Fruit fly (Drosophila melanogaster) whole organism, wandering third instar larva: ENCODE measurements around the gene CG13950.

Experiments
- Abd-B ChIP-seq: fragments of >200 bp; optimal IDR thresholded peaks from 2 replicates; lab custom pipeline; 2017; ENCODE audit warnings: missing biosample characterization, missing genetic modification characterization
- CG32264 ChIP-seq: fragments of 200-800 bp; sonication (Bioruptor generic); optimal IDR thresholded peaks from 2 replicates; lab custom pipeline; 2016; ENCODE audit warnings: missing biosample characterization, missing genetic modification characterization
- CG9705 ChIP-seq: fragments of 200-800 bp; sonication (Bioruptor generic); optimal IDR thresholded peaks from 2 replicates; lab custom pipeline; 2018; ENCODE audit warnings: missing biosample characterization, mild to moderate bottlenecking, missing genetic modification characterization
- CrebA ChIP-seq: fragments of 200-800 bp; sonication (Bioruptor generic); optimal IDR thresholded peaks from 2 replicates; lab custom pipeline; 2016; ENCODE audit warnings: missing biosample characterization, mild to moderate bottlenecking, missing genetic modification characterization, borderline replicate concordance
- Dfd ChIP-seq: fragments of >200 bp; optimal IDR thresholded peaks from 2 replicates; lab custom pipeline; 2017; ENCODE audit warnings: missing biosample characterization, missing genetic modification characterization
- Dif ChIP-seq: fragments of 200-275, 200-300 bp; sonication (Bioruptor generic); optimal IDR thresholded peaks from 2 replicates; lab custom pipeline; 2018; ENCODE audit warnings: missing biosample characterization, missing genetic modification characterization; ENCODE audit not compliant: partially characterized antibody
- GATAd ChIP-seq: sonication (Bioruptor generic); optimal IDR thresholded peaks from 2 replicates; lab custom pipeline; 2016; ENCODE audit warnings: missing biosample characterization, missing genetic modification characterization
- HLH106 ChIP-seq: fragments of 200-800 bp; optimal IDR thresholded peaks from 3 replicates; lab custom pipeline; 2019; ENCODE audit warnings: missing biosample characterization, mild to moderate bottlenecking, missing genetic modification characterization, moderate library complexity
- Hnf4 ChIP-seq: fragments of 200-800 bp; sonication (Bioruptor generic); optimal IDR thresholded peaks from 2 replicates; lab custom pipeline; 2016; ENCODE audit warnings: missing biosample characterization, mild to moderate bottlenecking, missing genetic modification characterization
- Hr78 ChIP-seq: fragments of >200 bp; optimal IDR thresholded peaks from 2 replicates; lab custom pipeline; 2017; ENCODE audit warnings: missing biosample characterization, missing genetic modification characterization
- Hr83 ChIP-seq: fragments of 200-300 bp; sonication (Bioruptor generic); optimal IDR thresholded peaks from 2 replicates; lab custom pipeline; 2016; ENCODE audit warnings: missing biosample characterization, mild to moderate bottlenecking, missing genetic modification characterization, moderate library complexity; ENCODE audit not compliant: poor library complexity, severe bottlenecking
- Jra ChIP-seq: sonication (Bioruptor generic); optimal IDR thresholded peaks from 2 replicates; lab custom pipeline; 2016; ENCODE audit warnings: missing biosample characterization, missing genetic modification characterization
- Mio ChIP-seq: sonication (Bioruptor generic); optimal IDR thresholded peaks from 2 replicates; lab custom pipeline; 2016; ENCODE audit warnings: missing biosample characterization, missing genetic modification characterization
- Myc ChIP-seq: fragments of >200 bp; optimal IDR thresholded peaks from 2 replicates; lab custom pipeline; 2017
- N ChIP-seq: fragments of >200 bp; optimal IDR thresholded peaks from 2 replicates; lab custom pipeline; 2018; ENCODE audit warnings: missing biosample characterization, missing external identifiers, missing genetic modification characterization
- OdsH ChIP-seq: fragments of 200-800 bp; sonication (Bioruptor generic); optimal IDR thresholded peaks from 2 replicates; lab custom pipeline; 2016; ENCODE audit warnings: missing biosample characterization, mild to moderate bottlenecking, missing genetic modification characterization
- Rel ChIP-seq, 2 experiments: fragments of 200-800 bp; sonication (Bioruptor generic) in 1 of 2; optimal IDR thresholded peaks; 2 replicates in 1 of 2; 3 replicates in 1 of 2; lab custom pipeline; 2016 to 2019; ENCODE audit warnings: mild to moderate bottlenecking in 2 of 2, missing biosample characterization in 2 of 2, missing genetic modification characterization in 2 of 2, moderate library complexity in 1 of 2
- Sp1 ChIP-seq: fragments of 200-800 bp; sonication (Bioruptor generic); optimal IDR thresholded peaks from 3 replicates; lab custom pipeline; 2019; ENCODE audit warnings: missing biosample characterization, mild to moderate bottlenecking, missing genetic modification characterization, moderate library complexity
- Vsx2 ChIP-seq: fragments of 200-300, 225-300 bp; sonication (Bioruptor generic); optimal IDR thresholded peaks from 2 replicates; lab custom pipeline; 2018; ENCODE audit warnings: missing biosample characterization, missing genetic modification characterization; ENCODE audit not compliant: partially characterized antibody
- br ChIP-seq: fragments of 200-800 bp; sonication (Bioruptor generic); optimal IDR thresholded peaks from 2 replicates; lab custom pipeline; 2016; ENCODE audit warnings: missing biosample characterization, missing genetic modification characterization
- brk ChIP-seq: fragments of 200-800 bp; sonication (Bioruptor generic); optimal IDR thresholded peaks from 2 replicates; lab custom pipeline; 2016; ENCODE audit warnings: missing biosample characterization, mild to moderate bottlenecking, missing genetic modification characterization
- dl ChIP-seq, 2 experiments: fragments of 175-275, 200-275 bp in 1 of 2; fragments of 200-275 bp in 1 of 2; sonication (Bioruptor generic); optimal IDR thresholded peaks; lab custom pipeline; 2018; ENCODE audit warnings: mild to moderate bottlenecking in 2 of 2, missing biosample characterization in 2 of 2, missing genetic modification characterization in 2 of 2, moderate library complexity in 2 of 2; ENCODE audit not compliant: partially characterized antibody in 2 of 2, insufficient read depth in 1 of 2
- dmrt93B ChIP-seq: fragments of 200-800 bp; sonication (Bioruptor generic); optimal IDR thresholded peaks from 2 replicates; lab custom pipeline; 2018; ENCODE audit warnings: missing biosample characterization, mild to moderate bottlenecking, missing genetic modification characterization
- dsf ChIP-seq: sonication (Bioruptor generic); optimal IDR thresholded peaks from 2 replicates; lab custom pipeline; 2016; ENCODE audit warnings: missing biosample characterization, missing genetic modification characterization, borderline replicate concordance
- ey ChIP-seq: fragments of 200-800 bp; sonication (Bioruptor generic); optimal IDR thresholded peaks from 2 replicates; lab custom pipeline; 2016; ENCODE audit warnings: missing biosample characterization, missing genetic modification characterization
- foxo ChIP-seq, 2 experiments: fragments of 200-800 bp; sonication (Bioruptor generic); optimal IDR thresholded peaks; 2 replicates in 1 of 2; 3 replicates in 1 of 2; lab custom pipeline; 2016 to 2017; ENCODE audit warnings: missing biosample characterization in 2 of 2, missing genetic modification characterization in 2 of 2
- fru ChIP-seq: fragments of 200-800 bp; sonication (Bioruptor generic); optimal IDR thresholded peaks from 3 replicates; lab custom pipeline; 2016; ENCODE audit warnings: missing biosample characterization, mild to moderate bottlenecking, missing genetic modification characterization
- h ChIP-seq: fragments of 200-800 bp; sonication (Bioruptor generic); optimal IDR thresholded peaks from 3 replicates; lab custom pipeline; 2016; ENCODE audit warnings: missing biosample characterization, mild to moderate bottlenecking, missing genetic modification characterization
- jim ChIP-seq: fragments of 175-275, 200-325 bp; sonication (Bioruptor generic); optimal IDR thresholded peaks from 2 replicates; lab custom pipeline; 2016; ENCODE audit warnings: missing biosample characterization, mild to moderate bottlenecking, missing genetic modification characterization
- lola ChIP-seq: fragments of >200 bp; optimal IDR thresholded peaks from 2 replicates; lab custom pipeline; 2017; ENCODE audit warnings: missing biosample characterization, missing genetic modification characterization
- pan ChIP-seq: fragments of >200 bp; optimal IDR thresholded peaks from 2 replicates; lab custom pipeline; 2017
- psq ChIP-seq: fragments of 200-800 bp; sonication (Bioruptor generic); optimal IDR thresholded peaks from 3 replicates; lab custom pipeline; 2017; ENCODE audit warnings: missing biosample characterization, mild to moderate bottlenecking, missing genetic modification characterization, moderate library complexity
- rgr ChIP-seq: fragments of 200-800 bp; sonication (Bioruptor generic); optimal IDR thresholded peaks from 3 replicates; lab custom pipeline; 2016; ENCODE audit warnings: missing biosample characterization, mild to moderate bottlenecking, missing genetic modification characterization
- sage ChIP-seq: fragments of 200-800 bp; sonication (Bioruptor generic); optimal IDR thresholded peaks from 2 replicates; lab custom pipeline; 2016; ENCODE audit warnings: missing biosample characterization, mild to moderate bottlenecking, missing genetic modification characterization
- sv ChIP-seq: fragments of 200-800 bp; sonication (Bioruptor generic); optimal IDR thresholded peaks from 3 replicates; lab custom pipeline; 2016; ENCODE audit warnings: missing biosample characterization, missing genetic modification characterization
- tai ChIP-seq: sonication (Bioruptor generic); optimal IDR thresholded peaks from 2 replicates; lab custom pipeline; 2016; ENCODE audit warnings: missing biosample characterization, missing genetic modification characterization
- usp ChIP-seq: fragments of >200 bp; optimal IDR thresholded peaks from 2 replicates; lab custom pipeline; 2017; ENCODE audit warnings: missing biosample characterization, missing genetic modification characterization
- woc ChIP-seq: sonication (Bioruptor generic); optimal IDR thresholded peaks from 2 replicates; lab custom pipeline; 2016; ENCODE audit warnings: missing biosample characterization, mild to moderate bottlenecking, missing genetic modification characterization

Gene CG13950

DNA sequence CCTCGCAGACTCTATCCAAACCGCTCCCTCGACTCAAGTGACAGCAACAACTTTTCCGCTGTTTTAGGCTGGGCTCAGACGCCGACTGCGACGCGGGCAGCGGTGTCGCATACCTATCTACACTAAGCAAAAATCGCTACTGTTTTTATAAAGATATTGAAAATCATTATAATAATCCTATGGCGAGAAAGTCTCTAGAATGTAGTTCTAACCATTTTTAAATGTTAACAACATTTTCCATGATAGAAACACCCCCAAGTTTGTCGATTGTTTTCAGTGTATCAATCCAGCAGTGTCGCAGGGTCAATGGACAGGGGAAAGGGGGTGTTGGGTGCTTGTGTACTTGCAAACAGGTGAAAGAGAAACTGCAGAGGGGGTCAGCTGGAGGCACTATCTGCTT is 5.9 kb downstream of the CG13950 start:
- TF ChIP-seq br (GFP tag; lab: Kevin White, UChicago) (peak; percentile 99), rgr (GFP tag; lab: Kevin White, UChicago) (peak; percentile 99), foxo (GFP tag; optimal IDR thresholded peaks at IDR 0.05; lab: Kevin White, UChicago) (peak; percentile 96 to 99), CG9705 (GFP tag; lab: Kevin White, UChicago) (peak; percentile 95), usp (GFP tag; lab: Kevin White, UChicago) (no peak), lola (GFP tag; lab: Kevin White, UChicago) (no peak), fru (GFP tag; lab: Kevin White, UChicago) (peak; percentile 99), Hr78 (GFP tag; lab: Kevin White, UChicago) (no peak), sage (GFP tag; lab: Kevin White, UChicago) (peak; percentile 98), Dfd (GFP tag; lab: Kevin White, UChicago) (no peak), Abd-B (GFP tag; lab: Kevin White, UChicago) (no peak), GATAd (GFP tag; lab: Kevin White, UChicago) (peak; percentile 92), h (GFP tag; lab: Kevin White, UChicago) (peak; percentile 99), Rel (GFP tag; optimal IDR thresholded peaks at IDR 0.05; lab: Kevin White, UChicago) (peak; percentile 93), Rel (tag; optimal IDR thresholded peaks at IDR 0.05; lab: Kevin White, UChicago) (peak; percentile 84), Jra (GFP tag; lab: Kevin White, UChicago) (peak; percentile 95), Sp1 (GFP tag; lab: Kevin White, UChicago) (peak; percentile 97), pan (lab: Kevin White, UChicago) (no peak), CG32264 (GFP tag; lab: Kevin White, UChicago) (peak; percentile 97), ey (GFP tag; lab: Kevin White, UChicago) (peak; percentile 99), HLH106 (tag; lab: Kevin White, UChicago) (peak; percentile 98), tai (no peak), Mio (peak; percentile 88), woc (GFP tag; lab: Kevin White, UChicago) (peak; percentile 95), Hr83 (GFP tag; lab: Kevin White, UChicago) (peak; percentile 89), dsf (GFP tag; lab: Kevin White, UChicago) (peak; percentile 92), dmrt93B (peak; percentile 93), OdsH (GFP tag; lab: Kevin White, UChicago) (peak; percentile 98), Hnf4 (GFP tag; lab: Kevin White, UChicago) (peak; percentile 99), CrebA (GFP tag; lab: Kevin White, UChicago) (peak; percentile 94), psq (peak; percentile 97), brk (GFP tag; lab: Kevin White, UChicago) (peak; percentile 97), Dif (GFP tag; lab: Kevin White, UChicago) (no peak), dl (GFP tag; optimal IDR thresholded peaks at IDR 0.05; lab: Kevin White, UChicago; ENCODE audit: insufficient read depth in 1 of 2, partially characterized antibody in 2 of 2) (no peak), jim (GFP tag; lab: Kevin White, UChicago) (peak; percentile 38), N (GFP tag; lab: Kevin White, UChicago) (no peak), Myc (lab: Kevin White, UChicago) (no peak), Vsx2 (GFP tag; lab: Kevin White, UChicago) (no peak), sv (GFP tag; lab: Kevin White, UChicago) (peak; percentile 96)

dm6 chr2L:866950-867744 is 7.2 kb downstream of the CG13950 start:
- TF ChIP-seq Jra (GFP tag; lab: Kevin White, UChicago) = peak; percentile 88
- no peak for TF ChIP-seq Vsx2 (GFP tag; lab: Kevin White, UChicago)
- peak; percentile 98 for TF ChIP-seq ey (GFP tag; lab: Kevin White, UChicago)
- peak; percentile 75 for TF ChIP-seq CrebA (GFP tag; lab: Kevin White, UChicago)
- TF ChIP-seq h (GFP tag; lab: Kevin White, UChicago) = peak; percentile 98
- TF ChIP-seq dl (GFP tag; optimal IDR thresholded peaks at IDR 0.05; lab: Kevin White, UChicago; ENCODE audit: insufficient read depth in 1 of 2, partially characterized antibody in 2 of 2) = no peak
- peak; percentile 74 for TF ChIP-seq Mio
- peak; percentile 97 for TF ChIP-seq Hnf4 (GFP tag; lab: Kevin White, UChicago)
- peak; percentile 94 for TF ChIP-seq woc (GFP tag; lab: Kevin White, UChicago)
- TF ChIP-seq CG9705 (GFP tag; lab: Kevin White, UChicago) = peak; percentile 95
- TF ChIP-seq Dfd (GFP tag; lab: Kevin White, UChicago) = peak; percentile 43
- TF ChIP-seq sage (GFP tag; lab: Kevin White, UChicago) = peak; percentile 97
- peak; percentile 62 for TF ChIP-seq jim (GFP tag; lab: Kevin White, UChicago)
- peak; percentile 75 for TF ChIP-seq dsf (GFP tag; lab: Kevin White, UChicago)
- TF ChIP-seq Sp1 (GFP tag; lab: Kevin White, UChicago) = peak; percentile 95
- no peak for TF ChIP-seq Hr78 (GFP tag; lab: Kevin White, UChicago)
- TF ChIP-seq N (GFP tag; lab: Kevin White, UChicago) = no peak
- TF ChIP-seq brk (GFP tag; lab: Kevin White, UChicago) = peak; percentile 92
- TF ChIP-seq pan (lab: Kevin White, UChicago) = no peak
- peak; percentile 97 for TF ChIP-seq rgr (GFP tag; lab: Kevin White, UChicago)
- TF ChIP-seq br (GFP tag; lab: Kevin White, UChicago) = peak; percentile 97
- peak; percentile 75 for TF ChIP-seq Hr83 (GFP tag; lab: Kevin White, UChicago)
- TF ChIP-seq tai = peak; percentile 95
- TF ChIP-seq Abd-B (GFP tag; lab: Kevin White, UChicago) = no peak
- no peak for TF ChIP-seq usp (GFP tag; lab: Kevin White, UChicago)
- peak; percentile 91 for TF ChIP-seq psq
- TF ChIP-seq OdsH (GFP tag; lab: Kevin White, UChicago) = peak; percentile 96
- peak; percentile 83 to 97 for TF ChIP-seq foxo (GFP tag; optimal IDR thresholded peaks at IDR 0.05; lab: Kevin White, UChicago)
- peak; percentile 97 for TF ChIP-seq HLH106 (tag; lab: Kevin White, UChicago)
- TF ChIP-seq Dif (GFP tag; lab: Kevin White, UChicago) = no peak
- TF ChIP-seq GATAd (GFP tag; lab: Kevin White, UChicago) = peak; percentile 86
- peak; percentile 92 for TF ChIP-seq sv (GFP tag; lab: Kevin White, UChicago)
- TF ChIP-seq CG32264 (GFP tag; lab: Kevin White, UChicago) = peak; percentile 95
- peak; percentile 46 for TF ChIP-seq Rel (GFP tag; optimal IDR thresholded peaks at IDR 0.05; lab: Kevin White, UChicago)
- peak; percentile 82 for TF ChIP-seq Rel (tag; optimal IDR thresholded peaks at IDR 0.05; lab: Kevin White, UChicago)
- peak; percentile 92 for TF ChIP-seq dmrt93B
